Worm (Caenorhabditis elegans) whole organism, L4/young adult: ENCODE data around the gene srz-71.

Experiments used
- W03F9.2 ChIP-seq: fragments of 150-350 bp; optimal IDR thresholded peaks from 2 replicates; lab custom pipeline; 2014; ENCODE audit warnings: missing biosample characterization, missing genetic modification characterization
- dao-5 ChIP-seq: sonication (generic microtip); optimal IDR thresholded peaks from 2 replicates; lab custom pipeline; 2016; ENCODE audit warnings: missing genotype, missing genetic modification characterization, moderate library complexity, missing compliant biosample characterization
- him-1 ChIP-seq: sonication (generic microtip); optimal IDR thresholded peaks from 2 replicates; lab custom pipeline; 2016; ENCODE audit warnings: missing genotype, missing genetic modification reagents, missing genetic modification characterization, missing compliant biosample characterization

The srz-71 gene

ce11 chrIV:16333121-16333520 is 436 bp downstream of the srz-71 start:
- no peak for TF ChIP-seq dao-5 (tag; lab: Kevin White, UChicago)
- TF ChIP-seq him-1: no peak
- TF ChIP-seq W03F9.2 (tag; lab: Kevin White, UChicago): no peak

DNA sequence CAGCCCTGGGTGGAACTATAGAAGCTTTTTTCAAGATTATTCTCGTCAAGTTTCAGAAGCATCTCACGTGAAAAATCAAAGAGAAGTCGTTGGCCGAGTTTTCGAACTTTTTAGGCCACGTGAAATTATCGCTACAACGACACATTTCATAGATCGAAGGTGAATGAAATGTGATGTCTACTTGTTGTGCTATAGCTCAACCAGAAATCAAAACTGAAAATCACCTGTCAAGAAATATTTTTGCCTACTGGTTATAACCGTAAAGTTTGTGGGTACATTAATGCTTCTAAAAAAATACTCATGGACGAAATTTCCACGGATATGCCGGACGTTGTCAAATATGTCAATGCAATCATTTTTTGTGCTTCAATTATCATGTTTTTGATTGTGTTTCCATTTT is 2.4 kb downstream of the srz-71 start, which contains the start of gene srz-38:
srz-38 (plus strand) TSS at position 301 of the 400 bp plus-strand sequence.
- TF ChIP-seq W03F9.2 (tag; lab: Kevin White, UChicago) (no peak), him-1 (no peak), dao-5 (tag; lab: Kevin White, UChicago) (no peak)

- no peak for TF ChIP-seq him-1
- no peak for TF ChIP-seq dao-5 (tag; lab: Kevin White, UChicago)
- no peak for TF ChIP-seq W03F9.2 (tag; lab: Kevin White, UChicago)
Observed at ce11 chrIV:16336721-16337120, 4.0 kb downstream of the srz-71 start, which contains the start of gene C35D6.13. Gene C35D6.13, plus strand, starts transcription at chrIV:16337021.

ce11 chrIV:16346514-16346913 is 13.8 kb downstream of the srz-71 start, which contains the start of gene C35D6.3:
Gene C35D6.3, plus strand, starts transcription at chrIV:16346814.
- TF ChIP-seq W03F9.2 (tag; lab: Kevin White, UChicago) (no peak), dao-5 (tag; lab: Kevin White, UChicago) (no peak), him-1 (no peak)

ce11 chrIV:16350690-16351089 is 18.0 kb downstream of the srz-71 start, which contains the start of gene C35D6.4:
Gene C35D6.4, plus strand, starts transcription at chrIV:16350990.
- TF ChIP-seq W03F9.2 (tag; lab: Kevin White, UChicago) (no peak), him-1 (no peak), dao-5 (tag; lab: Kevin White, UChicago) (no peak)

- TF ChIP-seq him-1: no peak
- TF ChIP-seq W03F9.2 (tag; lab: Kevin White, UChicago): no peak
- TF ChIP-seq dao-5 (tag; lab: Kevin White, UChicago): no peak
Observed at ce11 chrIV:16364581-16364980, 31.9 kb downstream of the srz-71 start.

DNA sequence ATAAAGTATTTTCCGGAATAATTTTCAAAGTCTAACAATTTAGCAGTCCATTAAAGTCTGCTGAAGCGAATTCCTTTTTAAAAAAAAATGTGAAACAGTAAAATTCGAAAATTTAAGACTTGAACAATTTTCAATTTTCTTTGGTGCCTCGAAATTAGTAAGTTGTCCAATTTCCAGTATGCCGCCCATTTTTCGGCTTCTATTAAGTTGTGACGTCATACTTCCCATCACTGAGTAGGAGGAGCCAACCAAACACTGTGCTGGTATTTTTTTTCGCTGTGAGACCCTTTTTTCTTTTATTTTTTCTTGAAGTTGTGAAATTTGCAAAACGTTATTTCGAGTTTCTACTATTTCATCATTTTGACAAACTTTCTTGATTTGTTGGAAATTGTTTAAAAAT is 37.9 kb downstream of the srz-71 start:
- TF ChIP-seq W03F9.2 (tag; lab: Kevin White, UChicago) (no peak), him-1 (no peak), dao-5 (tag; lab: Kevin White, UChicago) (no peak)

- TF ChIP-seq dao-5 (tag; lab: Kevin White, UChicago): no peak
- no peak for TF ChIP-seq him-1
Observed at ce11 chrIV:16377942-16378341, 45.3 kb downstream of the srz-71 start.

ce11 chrIV:16380278-16380677 is 47.6 kb downstream of the srz-71 start:
- no peak for TF ChIP-seq W03F9.2 (tag; lab: Kevin White, UChicago)
- TF ChIP-seq him-1: no peak
- no peak for TF ChIP-seq dao-5 (tag; lab: Kevin White, UChicago)

DNA sequence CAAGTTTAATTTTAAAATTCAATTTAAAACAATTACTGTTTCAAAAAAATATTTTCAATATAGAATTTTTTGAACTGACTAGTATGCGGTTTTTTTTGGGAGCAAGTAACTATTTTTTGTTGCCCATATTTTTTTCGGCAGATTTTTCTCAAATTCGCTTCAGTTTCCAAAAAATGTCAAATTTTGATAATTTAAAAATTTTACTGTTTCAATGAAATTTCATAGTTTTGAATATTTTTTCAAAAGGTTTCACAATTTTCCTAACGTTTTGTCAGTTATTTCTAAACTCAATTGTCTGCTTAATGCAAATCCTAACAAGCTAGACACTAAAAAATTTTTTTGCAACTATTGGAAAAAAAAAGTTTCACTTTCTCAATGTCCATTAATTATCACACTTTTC is 48.3 kb downstream of the srz-71 start:
- TF ChIP-seq dao-5 (tag; lab: Kevin White, UChicago) (no peak), W03F9.2 (tag; lab: Kevin White, UChicago) (no peak), him-1 (no peak)

DNA sequence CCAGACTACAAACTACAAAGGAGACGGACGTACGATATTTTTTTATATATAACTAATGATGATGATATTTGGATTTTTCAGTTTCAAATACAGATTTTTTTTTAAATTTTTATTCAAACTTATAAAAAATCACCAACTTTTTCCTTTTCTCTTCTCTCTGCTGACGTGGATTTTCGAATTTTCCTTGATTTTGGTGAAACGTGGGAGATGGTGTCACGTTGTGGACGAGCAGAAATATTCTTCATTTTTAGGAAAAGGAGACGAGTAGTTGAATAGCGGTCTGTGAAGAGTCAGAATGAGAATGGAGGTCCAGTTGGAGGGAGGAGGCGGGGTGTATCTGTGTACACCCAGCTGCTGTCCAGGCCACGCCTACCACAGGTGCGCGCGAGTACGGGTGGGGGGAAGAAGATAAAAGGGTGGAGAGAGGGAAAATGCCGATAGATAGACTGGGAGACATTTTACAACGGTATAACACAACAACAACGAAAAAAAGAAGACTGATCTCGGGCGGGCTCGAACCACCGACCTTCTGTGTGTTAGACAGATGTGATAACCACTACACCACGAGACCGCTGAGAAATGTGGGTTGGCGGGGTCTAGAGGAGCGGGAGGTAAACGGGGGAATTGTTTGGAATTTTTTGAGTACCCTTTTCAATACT is 49.4 kb downstream of the srz-71 start, which contains the start of gene Y7A9D.1:
Y7A9D.1 (minus strand) TSS at position 283 of the 659 bp plus-strand sequence.
- TF ChIP-seq W03F9.2 (tag; lab: Kevin White, UChicago): no peak
- TF ChIP-seq him-1: no peak
- TF ChIP-seq dao-5 (tag; lab: Kevin White, UChicago): no peak
